Worm (Caenorhabditis elegans) whole organism, L4 larva: Measurements from ENCODE around the gene lnkn-1.

Experiments
- F26F4.8 ChIP-seq: fragments of 200-800 bp; sonication (Bioruptor generic); conservative IDR thresholded peaks from 2 replicates; pipeline ENCODE4 v1.3.6; 2022; ENCODE audit warnings: missing genetic modification characterization, missing compliant biosample characterization
- R02D3.7 ChIP-seq: fragments of 150-350 bp; sonication (generic microtip); optimal IDR thresholded peaks from 3 replicates; lab custom pipeline; 2014; ENCODE audit warnings: missing biosample characterization, missing genetic modification characterization
- T26A8.4 ChIP-seq: fragments of 200-800 bp; sonication (Bioruptor generic); IDR thresholded peaks from 2 replicates; pipeline ENCODE4 v1.3.6; 2022; ENCODE audit warnings: missing genetic modification characterization, missing compliant biosample characterization
- Y105C5A.15 ChIP-seq: fragments of 200-800 bp; sonication (Bioruptor generic); IDR thresholded peaks from 2 replicates; pipeline ENCODE4 v1.3.6; 2022; ENCODE audit warnings: missing genetic modification characterization, missing compliant biosample characterization
- Y48G9A.11 ChIP-seq: fragments of 200-800 bp; sonication (Bioruptor generic); IDR thresholded peaks from 2 replicates; pipeline ENCODE4 v1.3.6; 2022; ENCODE audit warnings: missing genetic modification reagents, missing genetic modification characterization, missing compliant biosample characterization
- ZK337.2 ChIP-seq: fragments of 200-800 bp; sonication (Bioruptor generic); IDR thresholded peaks from 2 replicates; pipeline ENCODE4 v1.3.6; 2022; ENCODE audit warnings: missing genetic modification reagents, missing genetic modification characterization, missing compliant biosample characterization
- aly-2 ChIP-seq: sonication (generic microtip); optimal IDR thresholded peaks from 2 replicates; lab custom pipeline; 2018; ENCODE audit warnings: missing biosample characterization, missing genetic modification characterization
- ama-1 ChIP-seq: fragments of 150-350 bp; optimal IDR thresholded peaks from 2 replicates; lab custom pipeline; 2014; ENCODE audit warnings: inconsistent platforms, mixed read lengths
- arid-1 ChIP-seq: fragments of 200-800 bp; sonication (Bioruptor generic); conservative IDR thresholded peaks from 2 replicates; pipeline ENCODE4 v1.3.6; 2022; ENCODE audit warnings: missing genetic modification reagents, missing genetic modification characterization, missing compliant biosample characterization
- dmd-6 ChIP-seq: fragments of 200-800 bp; sonication (Bioruptor generic); IDR thresholded peaks from 2 replicates; pipeline ENCODE4 v1.3.6; 2022; ENCODE audit warnings: missing genetic modification reagents, missing genetic modification characterization, missing compliant biosample characterization
- dmd-9 ChIP-seq: fragments of 200-800 bp; sonication (Bioruptor generic); IDR thresholded peaks from 2 replicates; pipeline ENCODE4 v1.3.6; 2022; ENCODE audit warnings: missing genetic modification reagents, missing genetic modification characterization, missing compliant biosample characterization
- dpl-1 ChIP-seq: fragments of 150-350 bp; optimal IDR thresholded peaks from 2 replicates; lab custom pipeline; 2014; ENCODE audit warnings: missing biosample characterization, missing genetic modification reagents, missing genetic modification characterization
- egl-43 ChIP-seq: fragments of 200-800 bp; sonication (Bioruptor generic); IDR thresholded peaks from 2 replicates; pipeline ENCODE4 v1.3.6; 2022; ENCODE audit warnings: missing genetic modification reagents, missing genetic modification characterization, missing compliant biosample characterization
- fos-1 ChIP-seq: fragments of 150-350 bp; optimal IDR thresholded peaks from 2 replicates; lab custom pipeline; 2014; ENCODE audit warnings: missing biosample characterization, missing genetic modification characterization
- hlh-11 ChIP-seq: fragments of 200-800 bp; sonication (Bioruptor generic); optimal IDR thresholded peaks from 2 replicates; lab custom pipeline; 2018; ENCODE audit warnings: mild to moderate bottlenecking, missing genetic modification characterization, missing compliant biosample characterization
- hlh-30 ChIP-seq: sonication (generic microtip); optimal IDR thresholded peaks from 2 replicates; lab custom pipeline; 2017; ENCODE audit warnings: antibody characterized with exemption, mild to moderate bottlenecking, missing genetic modification characterization, missing compliant biosample characterization; ENCODE audit not compliant: insufficient read depth
- jun-1 ChIP-seq: fragments of 150-350 bp; optimal IDR thresholded peaks from 2 replicates; lab custom pipeline; 2014; ENCODE audit warnings: missing biosample characterization, missing genetic modification reagents, missing genetic modification characterization
- lim-7 ChIP-seq: fragments of 200-800 bp; sonication (Bioruptor generic); IDR thresholded peaks from 2 replicates; pipeline ENCODE4 v1.3.6; 2022; ENCODE audit warnings: missing genetic modification characterization, missing compliant biosample characterization
- lin-38 ChIP-seq: fragments of 200-800 bp; sonication (Bioruptor generic); IDR thresholded peaks from 2 replicates; pipeline ENCODE4 v1.3.6; 2022; ENCODE audit warnings: missing genetic modification reagents, missing genetic modification characterization, missing compliant biosample characterization
- lir-3 ChIP-seq: sonication (generic microtip); optimal IDR thresholded peaks from 2 replicates; lab custom pipeline; 2016; ENCODE audit warnings: mild to moderate bottlenecking, missing genetic modification characterization, missing compliant biosample characterization
- madf-5 ChIP-seq, 2 experiments: fragments of 200-800 bp; sonication (Bioruptor generic); IDR thresholded peaks; 2 replicates each; pipeline ENCODE4 v1.3.6; 2022; ENCODE audit warnings: missing compliant biosample characterization in 2 of 2, missing genetic modification characterization in 2 of 2
- madf-9 ChIP-seq: fragments of 200-800 bp; sonication (Bioruptor generic); conservative IDR thresholded peaks from 2 replicates; pipeline ENCODE4 v1.3.6; 2022; ENCODE audit warnings: missing genetic modification reagents, missing genetic modification characterization, missing compliant biosample characterization
- mes-2 ChIP-seq: sonication (generic microtip); optimal IDR thresholded peaks from 2 replicates; lab custom pipeline; 2016; ENCODE audit warnings: missing genotype, mild to moderate bottlenecking, missing genetic modification characterization, missing compliant biosample characterization; ENCODE audit not compliant: poor library complexity, severe bottlenecking
- mxl-3 ChIP-seq: fragments of 200-800 bp; sonication (Bioruptor generic); optimal IDR thresholded peaks from 2 replicates; lab custom pipeline; 2018; ENCODE audit warnings: mild to moderate bottlenecking, missing genetic modification characterization, missing compliant biosample characterization
- nhr-10 ChIP-seq: fragments of 150-350 bp; optimal IDR thresholded peaks from 2 replicates; lab custom pipeline; 2014; ENCODE audit warnings: missing biosample characterization, missing genetic modification characterization
- nhr-11 ChIP-seq: fragments of 150-350 bp; optimal IDR thresholded peaks from 2 replicates; lab custom pipeline; 2014; ENCODE audit warnings: missing biosample characterization, missing genetic modification characterization
- nhr-111 ChIP-seq: fragments of 200-800 bp; sonication (Bioruptor generic); optimal IDR thresholded peaks from 2 replicates; lab custom pipeline; 2018; ENCODE audit warnings: mild to moderate bottlenecking, missing genetic modification characterization, missing compliant biosample characterization
- nhr-25 ChIP-seq: sonication (generic microtip); optimal IDR thresholded peaks from 2 replicates; lab custom pipeline; 2017; ENCODE audit warnings: missing genetic modification characterization, mild to moderate bottlenecking, missing compliant biosample characterization, antibody characterized with exemption, moderate library complexity, borderline replicate concordance; ENCODE audit not compliant: insufficient read depth
- nhr-41 ChIP-seq: fragments of 200-800 bp; sonication (Bioruptor generic); IDR thresholded peaks from 2 replicates; pipeline ENCODE4 v1.3.6; 2022; ENCODE audit warnings: missing genetic modification reagents, missing genetic modification characterization, missing compliant biosample characterization
- nhr-42 ChIP-seq: fragments of 200-800 bp; sonication (Bioruptor generic); IDR thresholded peaks from 2 replicates; pipeline ENCODE4 v1.3.6; 2022; ENCODE audit warnings: missing genetic modification characterization, missing compliant biosample characterization
- nhr-48 ChIP-seq: sonication (generic microtip); optimal IDR thresholded peaks from 2 replicates; lab custom pipeline; 2016; ENCODE audit warnings: mild to moderate bottlenecking, missing genetic modification characterization, missing compliant biosample characterization
- nhr-6 ChIP-seq: fragments of 150-350 bp; optimal IDR thresholded peaks from 2 replicates; lab custom pipeline; 2014; ENCODE audit warnings: missing biosample characterization, missing genetic modification characterization
- pha-4 ChIP-seq, 2 experiments: fragments of 150-350 bp in 1 of 2; fragments of 200-800 bp in 1 of 2; sonication (Bioruptor generic) in 1 of 2; IDR thresholded peaks in 1 of 2; optimal IDR thresholded peaks in 1 of 2; 2 replicates each; pipeline versions ENCODE4 v1.3.6 to Lab custom; 2014 to 2022; ENCODE audit warnings: missing genetic modification characterization in 2 of 2, missing genetic modification reagents in 2 of 2, missing biosample characterization in 1 of 2, missing compliant biosample characterization in 1 of 2
- php-3 ChIP-seq: fragments of 200-800 bp; sonication (Bioruptor generic); IDR thresholded peaks from 2 replicates; pipeline ENCODE4 v1.3.6; 2022; ENCODE audit warnings: missing genetic modification reagents, missing genetic modification characterization, missing compliant biosample characterization
- sdz-12 ChIP-seq: fragments of 200-800 bp; sonication (Bioruptor generic); optimal IDR thresholded peaks from 2 replicates; lab custom pipeline; 2018; ENCODE audit warnings: mild to moderate bottlenecking, missing genetic modification characterization, missing compliant biosample characterization
- set-16 ChIP-seq: fragments of 200-800 bp; sonication (Bioruptor generic); IDR thresholded peaks from 2 replicates; pipeline ENCODE4 v1.3.6; 2022; ENCODE audit warnings: missing genetic modification reagents, missing genetic modification characterization, missing compliant biosample characterization
- snpc-1.2 ChIP-seq: fragments of 200-800 bp; sonication (Bioruptor generic); IDR thresholded peaks from 2 replicates; pipeline ENCODE4 v1.3.6; 2022; ENCODE audit warnings: missing genetic modification reagents, missing genetic modification characterization, missing compliant biosample characterization
- snpc-4 ChIP-seq: fragments of 150-350 bp; optimal IDR thresholded peaks from 2 replicates; lab custom pipeline; 2014; ENCODE audit warnings: missing biosample characterization, missing genetic modification characterization
- spr-1 ChIP-seq: sonication (generic microtip); optimal IDR thresholded peaks from 2 replicates; lab custom pipeline; 2016; ENCODE audit warnings: mild to moderate bottlenecking, missing genetic modification characterization, missing compliant biosample characterization
- tra-1 ChIP-seq: fragments of 200-800 bp; sonication (Bioruptor generic); IDR thresholded peaks from 2 replicates; pipeline ENCODE4 v1.3.6; 2022; ENCODE audit warnings: missing genetic modification reagents, missing genetic modification characterization, missing compliant biosample characterization
- zfp-3 ChIP-seq: fragments of 200-800 bp; sonication (Bioruptor generic); conservative IDR thresholded peaks from 2 replicates; pipeline ENCODE4 v1.3.6; 2022; ENCODE audit warnings: missing genetic modification reagents, missing genetic modification characterization, missing compliant biosample characterization
- zip-11 ChIP-seq: fragments of 200-800 bp; sonication (Bioruptor generic); IDR thresholded peaks from 2 replicates; pipeline ENCODE4 v1.3.6; 2022; ENCODE audit warnings: missing genetic modification characterization, missing compliant biosample characterization
- zip-2 ChIP-seq: fragments of 150-350 bp; optimal IDR thresholded peaks from 2 replicates; lab custom pipeline; 2014; ENCODE audit warnings: missing biosample characterization, missing genetic modification characterization

lnkn-1 gene

DNA sequence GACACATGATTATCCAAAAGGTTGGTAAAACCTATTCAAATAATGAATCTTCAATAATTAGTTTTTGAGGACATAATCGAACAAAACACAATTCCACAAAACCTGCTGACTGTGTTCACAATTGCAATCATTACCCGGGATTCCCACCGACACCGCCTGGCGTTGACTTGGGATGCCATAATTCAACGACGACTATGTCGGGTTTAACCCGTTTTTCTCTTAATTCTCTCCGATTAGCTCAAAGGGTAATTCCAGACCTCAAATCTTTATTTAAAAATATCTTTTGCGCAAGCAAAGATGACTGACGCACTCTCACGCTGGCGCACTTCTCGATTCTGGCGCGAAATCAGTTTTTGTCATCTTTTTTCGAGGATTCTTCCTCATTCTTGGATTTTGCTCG lies 37.6 kb upstream of the lnkn-1 start:
- TF ChIP-seq lin-38 (GFP tag; lab: Robert Waterston, UW) = peak; percentile 37

DNA sequence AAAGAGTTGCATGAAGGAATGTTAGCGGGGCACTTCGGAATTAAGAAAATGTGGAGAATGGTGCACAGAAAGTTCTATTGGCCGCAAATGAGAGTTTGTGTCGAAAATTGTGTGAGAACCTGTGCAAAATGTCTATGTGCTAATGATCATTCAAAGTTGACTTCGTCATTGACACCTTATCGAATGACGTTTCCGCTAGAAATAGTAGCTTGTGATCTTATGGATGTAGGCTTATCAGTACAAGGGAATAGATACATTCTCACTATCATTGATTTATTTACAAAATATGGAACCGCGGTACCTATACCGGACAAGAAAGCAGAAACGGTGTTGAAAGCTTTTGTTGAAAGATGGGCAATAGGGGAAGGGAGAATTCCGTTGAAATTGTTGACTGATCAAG lies 31.5 kb upstream of the lnkn-1 start:
- no peak for TF ChIP-seq jun-1 (tag; lab: Kevin White, UChicago)
- TF ChIP-seq hlh-11 (tag; lab: Kevin White, UChicago) = peak; percentile 32
- TF ChIP-seq lir-3 = no peak
- TF ChIP-seq dmd-6 = peak; percentile 63

DNA sequence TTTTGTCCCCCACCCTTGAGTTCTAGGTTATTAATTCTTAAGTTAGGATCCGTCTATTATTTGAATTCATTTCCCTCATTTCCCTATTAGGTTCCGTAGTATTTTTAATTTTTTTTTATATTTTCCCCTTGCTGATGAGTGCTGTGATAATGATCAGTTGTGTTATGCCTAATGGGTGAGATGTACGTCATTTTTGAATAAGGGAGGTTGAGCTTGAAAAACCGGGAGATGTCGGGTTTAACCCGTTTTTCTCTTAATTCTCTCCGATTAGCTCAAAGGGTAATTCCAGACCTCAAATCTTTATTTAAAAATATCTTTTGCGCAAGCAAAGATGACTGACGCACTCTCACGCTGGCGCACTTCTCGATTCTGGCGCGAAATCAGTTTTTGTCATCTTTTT lies 29.3 kb upstream of the lnkn-1 start:
- TF ChIP-seq Y105C5A.15 (GFP tag; lab: Robert Waterston, UW) (peak; percentile 53; the same call in 1 of the 2 replicates), lim-7 (GFP tag; lab: Robert Waterston, UW) (0 out of 2 replicates have a peak, but pooled peaks have one; percentile 22), arid-1 (GFP tag; lab: Robert Waterston, UW) (peak; percentile 56), madf-5 (GFP tag; IDR thresholded peaks at IDR 0.05; lab: Robert Waterston, UW) (0 out of 4 replicates have a peak, but pooled peaks have one; percentile 52 to 73), snpc-1.2 (0 out of 2 replicates have a peak, but pooled peaks have one; percentile 26), Y48G9A.11 (GFP tag; lab: Robert Waterston, UW) (peak; percentile 74), lin-38 (GFP tag; lab: Robert Waterston, UW) (peak; percentile 59)

DNA sequence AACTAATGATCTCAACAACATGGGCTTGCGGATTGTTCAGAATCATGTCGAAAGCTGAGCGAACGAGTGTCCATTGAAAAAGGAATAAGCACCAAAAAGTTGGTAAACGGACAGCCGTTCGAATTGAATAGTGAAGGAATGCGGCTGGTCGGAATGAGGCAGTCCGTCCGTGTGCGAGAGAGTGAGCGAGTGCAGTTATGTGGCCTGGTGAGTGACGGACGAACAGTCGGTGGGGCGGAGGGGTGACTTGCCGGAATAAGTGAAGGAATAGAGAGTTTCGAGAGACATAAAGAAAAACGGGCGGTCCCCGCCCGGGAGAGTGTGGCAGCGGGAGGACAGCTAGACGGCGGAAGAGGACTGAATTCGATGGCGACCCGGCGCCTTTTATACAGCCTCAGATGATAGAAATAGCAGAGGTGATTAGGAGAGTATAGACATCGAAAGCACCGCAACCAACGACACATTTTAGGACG lies 24.7 kb upstream of the lnkn-1 start:
- 0 out of 2 replicates have a peak, but pooled peaks have one; percentile 36 for TF ChIP-seq F26F4.8 (GFP tag; lab: Robert Waterston, UW)
- TF ChIP-seq aly-2 (tag; lab: Kevin White, UChicago) = no peak
- peak; percentile 89 for TF ChIP-seq mxl-3
- peak; percentile 90 for TF ChIP-seq T26A8.4 (GFP tag; lab: Robert Waterston, UW)
- TF ChIP-seq dmd-9 (GFP tag; lab: Robert Waterston, UW) = 0 out of 2 replicates have a peak, but pooled peaks have one; percentile 9
- peak; percentile 95 for TF ChIP-seq ama-1
- TF ChIP-seq nhr-41 (GFP tag; lab: Robert Waterston, UW) = peak; percentile 51; the same call in 1 of the 2 replicates
- no peak for TF ChIP-seq ZK337.2 (GFP tag; lab: Robert Waterston, UW)
- peak; percentile 52 for TF ChIP-seq nhr-10
- TF ChIP-seq dpl-1 (GFP tag; lab: Kevin White, UChicago) = peak; percentile 34
- peak; percentile 90 for TF ChIP-seq pha-4 (GFP tag; IDR thresholded peaks at IDR 0.05; lab: Robert Waterston, UW)
- no peak for TF ChIP-seq pha-4 (tag; optimal IDR thresholded peaks at IDR 0.05; lab: Kevin White, UChicago)
- peak; percentile 90 for TF ChIP-seq egl-43 (GFP tag; lab: Robert Waterston, UW)
- TF ChIP-seq lin-38 (GFP tag; lab: Robert Waterston, UW) = peak; percentile 74
- TF ChIP-seq nhr-25 (tag; lab: Kevin White, UChicago) = peak; percentile 0
- TF ChIP-seq nhr-11 (tag; lab: Kevin White, UChicago) = peak; percentile 86
- no peak for TF ChIP-seq fos-1 (tag; lab: Kevin White, UChicago)
- TF ChIP-seq sdz-12 = no peak
- TF ChIP-seq zip-2 (tag; lab: Kevin White, UChicago) = no peak
- TF ChIP-seq zfp-3 (GFP tag; lab: Robert Waterston, UW) = peak; percentile 91
- TF ChIP-seq Y105C5A.15 (GFP tag; lab: Robert Waterston, UW) = 0 out of 2 replicates have a peak, but pooled peaks have one; percentile 17
- TF ChIP-seq nhr-111 = peak; percentile 17
- TF ChIP-seq madf-9 (GFP tag; lab: Robert Waterston, UW) = peak; percentile 79
- TF ChIP-seq hlh-11 (tag; lab: Kevin White, UChicago) = peak; percentile 96
- peak; percentile 43 for TF ChIP-seq spr-1 (tag; lab: Kevin White, UChicago)
- TF ChIP-seq nhr-48 = peak; percentile 80
- TF ChIP-seq tra-1 (GFP tag; lab: Robert Waterston, UW) = peak; percentile 82
- TF ChIP-seq R02D3.7 = no peak
- peak; percentile 68 for TF ChIP-seq php-3 (GFP tag; lab: Robert Waterston, UW)
- TF ChIP-seq snpc-1.2 = peak; percentile 65
- peak; percentile 95 for TF ChIP-seq set-16 (GFP tag; lab: Robert Waterston, UW)
- peak; percentile 81 for TF ChIP-seq nhr-42 (GFP tag; lab: Robert Waterston, UW)
- TF ChIP-seq nhr-6 (tag; lab: Kevin White, UChicago) = peak; percentile 63
- TF ChIP-seq mes-2 (tag; lab: Kevin White, UChicago) = peak; percentile 48
- no peak for TF ChIP-seq snpc-4 (tag; lab: Kevin White, UChicago)
- peak; percentile 71; the same call in 1 of the 2 replicates for TF ChIP-seq zip-11 (GFP tag; lab: Robert Waterston, UW)
- TF ChIP-seq hlh-30 (tag; lab: Kevin White, UChicago) = peak; percentile 47
